Fruit fly (Drosophila melanogaster) whole organism, embryonic: ENCODE data around the gene TotM.

ENCODE experiments used
- Atf-2 ChIP-seq: fragments of 200-800 bp; sonication (Bioruptor generic); optimal IDR thresholded peaks from 2 replicates; lab custom pipeline; 2016; ENCODE audit warnings: missing biosample characterization, missing genetic modification characterization
- Bgb ChIP-seq: fragments of 200-800 bp; sonication (Bioruptor generic); IDR thresholded peaks from 2 replicates; pipeline ENCODE4 v1.3.6; 2022; ENCODE audit warnings: missing biosample characterization, missing genetic modification characterization; ENCODE audit not compliant: partially characterized antibody
- CG10209 ChIP-seq: fragments of 200-800 bp; sonication (Bioruptor generic); optimal IDR thresholded peaks from 3 replicates; lab custom pipeline; 2017; ENCODE audit warnings: missing biosample characterization, mild to moderate bottlenecking, missing genetic modification characterization, missing genetic modification reagents
- CG12236 ChIP-seq: fragments of 200-800 bp; sonication (Bioruptor generic); optimal IDR thresholded peaks from 2 replicates; lab custom pipeline; 2016; ENCODE audit warnings: missing biosample characterization, missing genetic modification characterization
- CG15601 ChIP-seq: fragments of 200-800 bp; sonication (Bioruptor generic); optimal IDR thresholded peaks from 3 replicates; lab custom pipeline; 2019; ENCODE audit warnings: missing biosample characterization, mild to moderate bottlenecking, missing genetic modification characterization, moderate library complexity
- CG15696 ChIP-seq: fragments of 200-800 bp; sonication (Bioruptor generic); optimal IDR thresholded peaks from 2 replicates; lab custom pipeline; 2019; ENCODE audit warnings: missing biosample characterization, mild to moderate bottlenecking, missing genetic modification characterization, moderate library complexity
- CG17568 ChIP-seq: fragments of 200-800 bp; sonication (Bioruptor generic); optimal IDR thresholded peaks from 2 replicates; lab custom pipeline; 2018; ENCODE audit warnings: missing biosample characterization, mild to moderate bottlenecking, missing genetic modification characterization, moderate library complexity
- CG17912 ChIP-seq: fragments of 200-800 bp; sonication (Bioruptor generic); optimal IDR thresholded peaks from 2 replicates; lab custom pipeline; 2018; ENCODE audit warnings: missing biosample characterization, mild to moderate bottlenecking, missing genetic modification characterization
- CG1832 ChIP-seq: fragments of 200-800 bp; sonication (Bioruptor generic); optimal IDR thresholded peaks from 2 replicates; lab custom pipeline; 2017; ENCODE audit warnings: missing biosample characterization, mild to moderate bottlenecking, missing genetic modification characterization, inconsistent platforms
- CG32532 ChIP-seq: fragments of 200-800 bp; sonication (Bioruptor generic); IDR thresholded peaks from 2 replicates; pipeline ENCODE4 v1.3.6; 2022; ENCODE audit warnings: missing biosample characterization, missing genetic modification characterization
- CG34224 ChIP-seq: fragments of 200-800 bp; sonication (Bioruptor generic); IDR thresholded peaks from 3 replicates; pipeline ENCODE4 v1.3.6; 2022; ENCODE audit warnings: missing biosample characterization, missing genetic modification characterization; ENCODE audit not compliant: partially characterized antibody
- CG34422 ChIP-seq: fragments of 200-800 bp; sonication (Bioruptor generic); IDR thresholded peaks from 3 replicates; pipeline ENCODE4 v1.3.6; 2022; ENCODE audit warnings: missing biosample characterization, missing genetic modification characterization
- CG4404 ChIP-seq: fragments of 200-800 bp; sonication (Bioruptor generic); IDR thresholded peaks from 2 replicates; pipeline ENCODE4 v1.3.6; 2022; ENCODE audit warnings: missing biosample characterization, missing genetic modification characterization
- CG4617 ChIP-seq: fragments of 200-800 bp; sonication (Bioruptor generic); optimal IDR thresholded peaks from 3 replicates; lab custom pipeline; 2016; ENCODE audit warnings: missing biosample characterization, missing genetic modification characterization, borderline replicate concordance
- CG9876 ChIP-seq: fragments of 200-800 bp; sonication (Bioruptor generic); optimal IDR thresholded peaks from 2 replicates; lab custom pipeline; 2016; ENCODE audit warnings: missing biosample characterization, missing genetic modification characterization
- D19A ChIP-seq: fragments of 200-800 bp; optimal IDR thresholded peaks from 3 replicates; lab custom pipeline; 2019; ENCODE audit warnings: missing biosample characterization, mild to moderate bottlenecking, missing genetic modification characterization, moderate library complexity
- Deaf1 ChIP-seq: fragments of 200-800 bp; optimal IDR thresholded peaks from 3 replicates; lab custom pipeline; 2019; ENCODE audit warnings: missing biosample characterization, mild to moderate bottlenecking, missing genetic modification characterization, moderate library complexity
- Dip2 ChIP-seq: fragments of 200-800 bp; sonication (Bioruptor generic); IDR thresholded peaks from 2 replicates; pipeline ENCODE4 v1.3.6; 2022; ENCODE audit warnings: missing biosample characterization, missing genetic modification characterization
- Dll ChIP-seq: fragments of 200-800 bp; sonication (Bioruptor generic); IDR thresholded peaks from 4 replicates; pipeline ENCODE4 v1.3.6; 2022; ENCODE audit warnings: missing biosample characterization, missing genetic modification characterization; ENCODE audit not compliant: partially characterized antibody
- Fer1 ChIP-seq: fragments of 200-800 bp; sonication (Bioruptor generic); optimal IDR thresholded peaks from 2 replicates; lab custom pipeline; 2017; ENCODE audit warnings: missing biosample characterization, mild to moderate bottlenecking, missing genetic modification characterization
- Fer3 ChIP-seq: fragments of 200-800 bp; sonication (Bioruptor generic); optimal IDR thresholded peaks from 2 replicates; lab custom pipeline; 2018; ENCODE audit warnings: missing biosample characterization, mild to moderate bottlenecking, missing genetic modification characterization, moderate library complexity
- HHEX ChIP-seq: fragments of 200-800 bp; sonication (Bioruptor generic); optimal IDR thresholded peaks from 3 replicates; lab custom pipeline; 2017; ENCODE audit warnings: missing biosample characterization, mild to moderate bottlenecking, missing genetic modification characterization, missing genetic modification reagents
- HLH4C ChIP-seq: fragments of 200-800 bp; sonication (Bioruptor generic); IDR thresholded peaks from 3 replicates; pipeline ENCODE4 v1.3.6; 2022; ENCODE audit warnings: missing biosample characterization, missing genetic modification characterization; ENCODE audit not compliant: partially characterized antibody
- HmgZ ChIP-seq: fragments of 200-800 bp; sonication (Bioruptor generic); optimal IDR thresholded peaks from 2 replicates; lab custom pipeline; 2018; ENCODE audit warnings: missing biosample characterization, mild to moderate bottlenecking, missing genetic modification characterization
- Hmx ChIP-seq: fragments of 200-800 bp; sonication (Bioruptor generic); optimal IDR thresholded peaks from 2 replicates; lab custom pipeline; 2016; ENCODE audit warnings: missing biosample characterization, missing genetic modification characterization
- Med ChIP-seq: fragments of 200-800 bp; sonication (Bioruptor generic); peaks from one replicate; lab custom pipeline; 2016; ENCODE audit warnings: missing biosample characterization, missing genetic modification characterization, mild to moderate bottlenecking, inconsistent platforms, moderate library complexity
- Meics ChIP-seq: fragments of 200-800 bp; sonication (Bioruptor generic); optimal IDR thresholded peaks from 2 replicates; lab custom pipeline; 2017; ENCODE audit warnings: missing biosample characterization, mild to moderate bottlenecking, missing genetic modification characterization
- Nf-YC ChIP-seq: fragments of 200-800 bp; optimal IDR thresholded peaks from 3 replicates; lab custom pipeline; 2019; ENCODE audit warnings: missing biosample characterization, mild to moderate bottlenecking, missing genetic modification characterization, moderate library complexity
- Rfx ChIP-seq: fragments of 200-800 bp; sonication (Bioruptor generic); IDR thresholded peaks from 2 replicates; pipeline ENCODE4 v1.3.6; 2022; ENCODE audit warnings: missing biosample characterization, missing genetic modification characterization
- ac ChIP-seq: fragments of 200-800 bp; sonication (Bioruptor generic); optimal IDR thresholded peaks from 3 replicates; lab custom pipeline; 2017; ENCODE audit warnings: missing biosample characterization, mild to moderate bottlenecking, missing genetic modification characterization
- ara ChIP-seq: fragments of 200-800 bp; sonication (Bioruptor generic); IDR thresholded peaks from 2 replicates; pipeline ENCODE4 v1.3.6; 2022; ENCODE audit warnings: missing biosample characterization, missing genetic modification characterization
- ash1 ChIP-seq: fragments of 200-800 bp; sonication (Bioruptor generic); optimal IDR thresholded peaks from 2 replicates; lab custom pipeline; 2018; ENCODE audit warnings: missing biosample characterization, mild to moderate bottlenecking, missing genetic modification characterization
- ato ChIP-seq: fragments of 200-800 bp; sonication (Bioruptor generic); IDR thresholded peaks from 2 replicates; pipeline ENCODE4 v1.3.6; 2022; ENCODE audit warnings: missing biosample characterization, missing genetic modification characterization; ENCODE audit not compliant: partially characterized antibody
- cg ChIP-seq: fragments of 200-800 bp; sonication (Bioruptor generic); optimal IDR thresholded peaks from 3 replicates; lab custom pipeline; 2019; ENCODE audit warnings: missing biosample characterization, mild to moderate bottlenecking, missing genetic modification characterization, moderate library complexity
- chif ChIP-seq, 2 experiments: fragments of 200-800 bp; sonication (Bioruptor generic); optimal IDR thresholded peaks; 3 replicates each; lab custom pipeline; 2016; ENCODE audit warnings: missing biosample characterization in 2 of 2, missing genetic modification characterization in 2 of 2
- crol ChIP-seq: fragments of 200-800 bp; sonication (Bioruptor generic); IDR thresholded peaks from 2 replicates; pipeline ENCODE4 v1.3.6; 2022; ENCODE audit warnings: missing biosample characterization, missing genetic modification characterization
- cwo ChIP-seq: fragments of 200-800 bp; sonication (Bioruptor generic); optimal IDR thresholded peaks from 3 replicates; lab custom pipeline; 2017; ENCODE audit warnings: missing biosample characterization, missing genetic modification characterization, mild to moderate bottlenecking, moderate library complexity, missing genetic modification reagents
- fd64A ChIP-seq: fragments of 200-800 bp; sonication (Bioruptor generic); optimal IDR thresholded peaks from 3 replicates; lab custom pipeline; 2018; ENCODE audit warnings: missing biosample characterization, mild to moderate bottlenecking, missing genetic modification characterization
- insv ChIP-seq, 2 experiments: fragments of 200-800 bp; sonication (Bioruptor generic); optimal IDR thresholded peaks; 3 replicates each; lab custom pipeline; 2016 to 2018; ENCODE audit warnings: missing biosample characterization in 2 of 2, missing genetic modification characterization in 2 of 2
- klu ChIP-seq: fragments of 200-800 bp; sonication (Bioruptor generic); IDR thresholded peaks from 2 replicates; pipeline ENCODE4 v1.3.6; 2022; ENCODE audit warnings: missing biosample characterization, missing genetic modification characterization
- lab ChIP-seq: fragments of 200-800 bp; sonication (Bioruptor generic); optimal IDR thresholded peaks from 3 replicates; lab custom pipeline; 2017; ENCODE audit warnings: missing biosample characterization, missing genetic modification characterization, mild to moderate bottlenecking, moderate library complexity, missing genetic modification reagents
- oc ChIP-seq: fragments of 200-800 bp; sonication (Bioruptor generic); optimal IDR thresholded peaks from 2 replicates; lab custom pipeline; 2018; ENCODE audit warnings: missing biosample characterization, mild to moderate bottlenecking, missing genetic modification characterization, moderate library complexity
- psq ChIP-seq: fragments of 200-800 bp; sonication (Bioruptor generic); optimal IDR thresholded peaks from 2 replicates; lab custom pipeline; 2017; ENCODE audit warnings: missing biosample characterization, missing genetic modification characterization
- ranshi ChIP-seq: fragments of 200-800 bp; sonication (Bioruptor generic); IDR thresholded peaks from 2 replicates; pipeline ENCODE4 v1.3.6; 2022; ENCODE audit warnings: missing biosample characterization, missing genetic modification characterization
- repo ChIP-seq: fragments of 200-800 bp; sonication (Bioruptor generic); optimal IDR thresholded peaks from 2 replicates; lab custom pipeline; 2016; ENCODE audit warnings: missing biosample characterization, missing genetic modification characterization
- row ChIP-seq: fragments of 200-800 bp; sonication (Bioruptor generic); IDR thresholded peaks from 3 replicates; pipeline ENCODE4 v1.3.6; 2022; ENCODE audit warnings: missing biosample characterization, missing genetic modification characterization
- stc ChIP-seq: fragments of 200-800 bp; sonication (Bioruptor generic); IDR thresholded peaks from 2 replicates; pipeline ENCODE4 v1.3.6; 2022; ENCODE audit warnings: missing biosample characterization, missing genetic modification characterization
- tap ChIP-seq: fragments of 200-800 bp; optimal IDR thresholded peaks from 3 replicates; lab custom pipeline; 2019; ENCODE audit warnings: missing biosample characterization, mild to moderate bottlenecking, missing genetic modification characterization, moderate library complexity
- tx ChIP-seq: fragments of 200-800 bp; sonication (Bioruptor generic); optimal IDR thresholded peaks from 2 replicates; lab custom pipeline; 2016; ENCODE audit warnings: missing biosample characterization, missing genetic modification characterization
- z ChIP-seq: fragments of 200-800 bp; sonication (Bioruptor generic); IDR thresholded peaks from 3 replicates; pipeline ENCODE4 v1.3.6; 2022; ENCODE audit warnings: missing biosample characterization, missing genetic modification characterization
- zf30C ChIP-seq: fragments of 200-800 bp; sonication (Bioruptor generic); optimal IDR thresholded peaks from 3 replicates; lab custom pipeline; 2018; ENCODE audit warnings: missing biosample characterization, mild to moderate bottlenecking, missing genetic modification characterization

The TotM gene

dm6 chr2L:5300237-5300668 is 29.4 kb upstream of the TotM start (continued):
- TF ChIP-seq psq (GFP tag; lab: Kevin White, UChicago): no peak
- no peak for TF ChIP-seq fd64A (GFP tag; lab: Kevin White, UChicago)
- TF ChIP-seq CG15696: no peak
- no peak for TF ChIP-seq Fer1 (GFP tag; lab: Kevin White, UChicago)
- no peak for TF ChIP-seq CG17568 (GFP tag; lab: Kevin White, UChicago)
- TF ChIP-seq Dll: no peak
- no peak for TF ChIP-seq Dip2 (GFP tag; lab: Robert Waterston, UW)
- TF ChIP-seq ara: 0 out of 2 replicates have a peak, but pooled peaks have one; percentile 8
- TF ChIP-seq chif (GFP tag; optimal IDR thresholded peaks at IDR 0.05; lab: Kevin White, UChicago): no peak
- no peak for TF ChIP-seq tap (tag; lab: Kevin White, UChicago)
- no peak for TF ChIP-seq insv (GFP tag; optimal IDR thresholded peaks at IDR 0.05; lab: Kevin White, UChicago)
- TF ChIP-seq Hmx (GFP tag; lab: Kevin White, UChicago): no peak
- TF ChIP-seq ash1 (GFP tag; lab: Kevin White, UChicago): no peak
- no peak for TF ChIP-seq ato (GFP tag; lab: Robert Waterston, UW)
- TF ChIP-seq CG34224: no peak
- TF ChIP-seq zf30C (GFP tag; lab: Kevin White, UChicago): no peak
- no peak for TF ChIP-seq Fer3 (tag; lab: Kevin White, UChicago)
- TF ChIP-seq Nf-YC (tag; lab: Kevin White, UChicago): no peak
- TF ChIP-seq CG9876 (GFP tag; lab: Kevin White, UChicago): no peak
- TF ChIP-seq ac (GFP tag; lab: Kevin White, UChicago): no peak
- no peak for TF ChIP-seq Meics (GFP tag; lab: Kevin White, UChicago)
- no peak for TF ChIP-seq CG12236 (GFP tag; lab: Kevin White, UChicago)
- TF ChIP-seq CG34422 (GFP tag; lab: Robert Waterston, UW): no peak
- TF ChIP-seq cg (GFP tag; lab: Kevin White, UChicago): peak; percentile 48
- no peak for TF ChIP-seq CG10209 (GFP tag; lab: Kevin White, UChicago)
- no peak for TF ChIP-seq lab (GFP tag; lab: Kevin White, UChicago)
- no peak for TF ChIP-seq CG15601 (tag; lab: Kevin White, UChicago)
- no peak for TF ChIP-seq CG32532
- TF ChIP-seq CG1832: peak; percentile 40
- no peak for TF ChIP-seq repo
- no peak for TF ChIP-seq CG4404 (GFP tag; lab: Robert Waterston, UW)
- peak; percentile 4 for TF ChIP-seq HHEX
- no peak for TF ChIP-seq ranshi (GFP tag; lab: Robert Waterston, UW)
- TF ChIP-seq crol (GFP tag; lab: Robert Waterston, UW): peak; percentile 85
- TF ChIP-seq Deaf1 (tag; lab: Kevin White, UChicago): peak; percentile 1
- no peak for TF ChIP-seq tx (GFP tag; lab: Kevin White, UChicago)
- peak; percentile 13 for TF ChIP-seq Med (GFP tag; lab: Kevin White, UChicago)
- TF ChIP-seq z (GFP tag; lab: Robert Waterston, UW): 0 out of 3 replicates have a peak, but pooled peaks have one; percentile 30
- no peak for TF ChIP-seq CG4617 (GFP tag; lab: Kevin White, UChicago)
- TF ChIP-seq oc (tag; lab: Kevin White, UChicago): peak; percentile 10
- 0 out of 2 replicates have a peak, but pooled peaks have one; percentile 10 for TF ChIP-seq Bgb (GFP tag; lab: Robert Waterston, UW)
- no peak for TF ChIP-seq cwo (GFP tag; lab: Kevin White, UChicago)
- TF ChIP-seq CG17912 (GFP tag; lab: Kevin White, UChicago): no peak
- TF ChIP-seq klu (GFP tag; lab: Robert Waterston, UW): no peak
- TF ChIP-seq Rfx (GFP tag; lab: Robert Waterston, UW): no peak
- TF ChIP-seq row: no peak
- no peak for TF ChIP-seq HLH4C
- no peak for TF ChIP-seq D19A
- TF ChIP-seq Atf-2 (GFP tag; lab: Kevin White, UChicago): no peak
- no peak for TF ChIP-seq HmgZ (tag; lab: Kevin White, UChicago)
- TF ChIP-seq stc (GFP tag; lab: Robert Waterston, UW): no peak
